Worm (Caenorhabditis elegans) whole organism, mixed stage, embryonic: ENCODE measurements around the gene srj-29.

Experiments
- ceh-43 ChIP-seq: fragments of 200-800 bp; sonication (Bioruptor generic); optimal IDR thresholded peaks from 2 replicates; lab custom pipeline; 2018; ENCODE audit warnings: mild to moderate bottlenecking, missing genetic modification characterization, moderate library complexity, missing compliant biosample characterization
- nhr-12 ChIP-seq: fragments of 150-350 bp; optimal IDR thresholded peaks from 2 replicates; lab custom pipeline; 2014; ENCODE audit warnings: missing biosample characterization, missing genetic modification characterization
- nhr-28 ChIP-seq: fragments of 150-350 bp; optimal IDR thresholded peaks from 2 replicates; lab custom pipeline; 2014; ENCODE audit warnings: missing biosample characterization, missing genetic modification characterization
- snpc-4 ChIP-seq: fragments of 150-350 bp; optimal IDR thresholded peaks from 2 replicates; lab custom pipeline; 2014; ENCODE audit warnings: missing biosample characterization, missing genetic modification characterization

ce11 chrV:16075250-16075709 is at the start of gene srj-29, which contains the start of gene F14H3.12:
- TF ChIP-seq ceh-43 (GFP tag; lab: Kevin White, UChicago): no peak
- TF ChIP-seq nhr-28 (tag; lab: Kevin White, UChicago): no peak
- TF ChIP-seq nhr-12 (tag; lab: Kevin White, UChicago): no peak
- TF ChIP-seq snpc-4 (tag; lab: Kevin White, UChicago): no peak
